Fruit fly (Drosophila melanogaster): Measurements from ENCODE around the gene ArgRS.

The ArgRS gene

DNA sequence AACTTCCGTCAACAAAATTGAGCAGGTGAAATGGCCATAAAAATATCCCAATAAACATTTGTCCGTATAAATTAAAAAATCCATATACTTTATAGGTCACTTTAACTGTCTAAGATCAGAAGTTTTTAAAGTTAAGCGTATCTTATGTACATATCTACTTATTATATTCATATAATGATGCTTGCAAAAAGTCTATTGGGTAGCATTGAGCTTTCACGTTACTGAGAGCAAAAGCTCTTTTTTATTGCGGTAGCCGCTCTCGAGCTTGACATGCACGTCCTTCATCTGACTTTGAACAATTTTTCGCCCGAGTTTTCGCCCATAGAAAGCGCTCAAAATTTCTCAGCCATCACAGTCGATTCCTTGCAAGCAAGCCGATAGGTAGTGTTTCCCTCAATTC, 23.9 kb upstream of the ArgRS start, which contains the start of gene Gapdh2 (continued):
- TF ChIP-seq CG1603 (tag; optimal IDR thresholded peaks at IDR 0.05) (peak; percentile 97), Fer3 (tag; optimal IDR thresholded peaks at IDR 0.05) (peak; percentile 100), sim (GFP tag; IDR thresholded peaks at IDR 0.05) (peak; percentile 98), bcd (GFP tag; optimal IDR thresholded peaks at IDR 0.05) (peak; percentile 99), E2f2 (GFP tag; IDR thresholded peaks at IDR 0.05) (peak; percentile 92), zfh2 (GFP tag; optimal IDR thresholded peaks at IDR 0.05) (peak; percentile 95), HLH54F (GFP tag; optimal IDR thresholded peaks at IDR 0.05) (peak; percentile 96), salm (tag; optimal IDR thresholded peaks at IDR 0.05) (peak; percentile 100), ind (GFP tag; optimal IDR thresholded peaks at IDR 0.05) (peak; percentile 98), sisA (GFP tag; IDR thresholded peaks at IDR 0.05) (peak; percentile 96), otp (GFP tag; IDR thresholded peaks at IDR 0.05) (peak; percentile 99), CG17385 (GFP tag; optimal IDR thresholded peaks at IDR 0.05) (peak; percentile 100), CG14965 (GFP tag; optimal IDR thresholded peaks at IDR 0.05; ENCODE audit: borderline replicate concordance) (peak; percentile 76), bbx (GFP tag; IDR thresholded peaks at IDR 0.05; ENCODE audit: partially characterized antibody) (no peak; the same call in 1 of the 2 replicates), CG2199 (GFP tag; IDR thresholded peaks at IDR 0.05) (peak; percentile 98), seq (GFP tag; IDR thresholded peaks at IDR 0.05) (peak; percentile 99), CG3847 (GFP tag; IDR thresholded peaks at IDR 0.05) (peak; percentile 99), CG8359 (GFP tag; optimal IDR thresholded peaks at IDR 0.05; ENCODE audit: borderline replicate concordance) (peak; percentile 93), CG8924 (tag; optimal IDR thresholded peaks at IDR 0.05) (peak; percentile 100), Atf-2 (GFP tag; optimal IDR thresholded peaks at IDR 0.05) (peak; percentile 96), CG6791 (GFP tag; IDR thresholded peaks at IDR 0.05; ENCODE audit: partially characterized antibody) (no peak), Taf1 (GFP tag; IDR thresholded peaks at IDR 0.05) (peak; percentile 98), trh (GFP tag; optimal IDR thresholded peaks at IDR 0.05) (peak; percentile 96), kni (GFP tag; optimal IDR thresholded peaks at IDR 0.05) (peak; percentile 99), CG13894 (tag; optimal IDR thresholded peaks at IDR 0.05) (peak; percentile 100), CHES-1-like (GFP tag; optimal IDR thresholded peaks at IDR 0.05) (peak; percentile 97), H2.0 (GFP tag; IDR thresholded peaks at IDR 0.05) (peak; percentile 99), disco-r (GFP tag; optimal IDR thresholded peaks at IDR 0.05) (peak; percentile 96), CG3065 (GFP tag; optimal IDR thresholded peaks at IDR 0.05) (peak; percentile 91), repo (GFP tag; optimal IDR thresholded peaks at IDR 0.05) (peak; percentile 94), ase (GFP tag; IDR thresholded peaks at IDR 0.05) (peak; percentile 99), Oaz (GFP tag; IDR thresholded peaks at IDR 0.05) (peak; percentile 99), CG16813 (GFP tag; IDR thresholded peaks at IDR 0.05; ENCODE audit: partially characterized antibody) (no peak), fu2 (GFP tag; optimal IDR thresholded peaks at IDR 0.05) (peak; percentile 94), CG4820 (GFP tag; optimal IDR thresholded peaks at IDR 0.05) (peak; percentile 98), lmd (GFP tag; IDR thresholded peaks at IDR 0.05) (peak; percentile 98; the same call in 1 of the 2 replicates), CG4707 (GFP tag; optimal IDR thresholded peaks at IDR 0.05) (peak; percentile 97), kay (GFP tag; optimal IDR thresholded peaks at IDR 0.05) (peak; percentile 97), chinmo (GFP tag; IDR thresholded peaks at IDR 0.05; ENCODE audit: partially characterized antibody) (0 out of 4 replicates have a peak, but pooled peaks have one; percentile 46), peb (GFP tag; IDR thresholded peaks at IDR 0.05) (peak; percentile 95), CG31224 (GFP tag; IDR thresholded peaks at IDR 0.05) (peak; percentile 97), Ets65A (GFP tag) (peak; percentile 96), CG10565 (GFP tag; optimal IDR thresholded peaks at IDR 0.05) (peak; percentile 92), CG4328 (GFP tag; optimal IDR thresholded peaks at IDR 0.05) (peak; percentile 100), CG11723 (GFP tag; optimal IDR thresholded peaks at IDR 0.05) (peak; percentile 99), Lpt (GFP tag; optimal IDR thresholded peaks at IDR 0.05) (no peak), Aef1 (GFP tag; IDR thresholded peaks at IDR 0.05) (peak; percentile 98), dm (GFP tag; optimal IDR thresholded peaks at IDR 0.05) (peak; percentile 91), lov (optimal IDR thresholded peaks at IDR 0.05) (no peak), lov (GFP tag; IDR thresholded peaks at IDR 0.05) (peak; percentile 98; the same call in 2 of the 3 replicates), Max (GFP tag; optimal IDR thresholded peaks at IDR 0.05) (peak; percentile 99), Hey (tag; optimal IDR thresholded peaks at IDR 0.05) (peak; percentile 98)
